Fruit fly (Drosophila melanogaster): Measurements from ENCODE around the gene IPIP.
A peak's percentile ranks its signal among the peaks of the same experiment; 100 is the strongest.

The IPIP gene

DNA sequence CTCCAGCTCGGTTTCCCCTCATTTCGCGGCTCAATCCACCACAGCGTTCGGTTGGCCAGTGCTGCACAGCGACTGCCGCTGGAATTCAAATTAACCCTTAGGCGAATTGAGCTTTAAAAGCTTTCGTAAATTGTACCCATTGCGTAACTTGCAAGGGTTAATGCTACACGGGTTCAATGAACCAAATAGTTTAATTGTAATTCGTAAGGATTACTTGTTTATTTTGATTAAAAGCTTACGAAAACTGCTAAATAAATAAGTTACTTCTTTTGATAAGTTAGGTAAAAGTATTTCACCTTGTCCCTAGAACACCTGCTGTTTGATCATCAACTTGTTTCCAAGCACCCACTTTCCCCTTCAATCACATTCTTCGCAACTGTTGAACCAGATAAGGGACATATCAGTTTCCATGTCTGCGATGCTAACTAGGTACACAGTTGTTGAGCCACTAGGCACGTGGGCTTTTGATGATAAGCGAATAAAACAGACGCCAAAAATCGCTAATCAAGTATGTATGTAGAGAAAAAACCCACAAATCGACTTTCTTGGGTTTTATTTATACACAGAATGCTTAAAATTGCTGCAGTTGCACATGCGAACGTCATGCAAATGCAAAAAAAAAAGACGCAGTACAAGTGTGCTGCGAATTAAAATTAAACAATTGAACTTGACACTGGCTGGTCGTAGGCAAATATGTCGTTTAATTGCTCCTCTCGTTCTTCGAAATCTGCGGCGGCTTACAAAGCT lies 1.7 kb upstream of the IPIP start, which contains the start of gene Pfas (continued):
- TF ChIP-seq CG34224 (GFP tag; IDR thresholded peaks at IDR 0.05; ENCODE audit: partially characterized antibody), result no peak
- TF ChIP-seq CG16813 (GFP tag; IDR thresholded peaks at IDR 0.05; ENCODE audit: partially characterized antibody), result no peak
- no peak for TF ChIP-seq zen (tag; optimal IDR thresholded peaks at IDR 0.05)
- peak; percentile 65 for TF ChIP-seq pzg (GFP tag; optimal IDR thresholded peaks at IDR 0.05)
- peak; percentile 77 for TF ChIP-seq Rfx (GFP tag; IDR thresholded peaks at IDR 0.05)
- peak; percentile 80 for TF ChIP-seq Hmr (GFP tag; optimal IDR thresholded peaks at IDR 0.05)
- TF ChIP-seq Stat92E (GFP tag; optimal IDR thresholded peaks at IDR 0.05), result peak in 1 of 3 experiments; percentile 31
- peak; percentile 8 for TF ChIP-seq CG9437 (GFP tag; optimal IDR thresholded peaks at IDR 0.05)
- no peak for TF ChIP-seq Awh (GFP tag; IDR thresholded peaks at IDR 0.05)
- no peak for TF ChIP-seq vnd (GFP tag; IDR thresholded peaks at IDR 0.05; ENCODE audit: partially characterized antibody)
- no peak for TF ChIP-seq esg (GFP tag; conservative IDR thresholded peaks at IDR 0.05)
- no peak for TF ChIP-seq tll (GFP tag; optimal IDR thresholded peaks at IDR 0.05)
- TF ChIP-seq stc (GFP tag; IDR thresholded peaks at IDR 0.05), result no peak
- peak; percentile 20 for TF ChIP-seq ATbp (GFP tag; optimal IDR thresholded peaks at IDR 0.05)
- no peak for TF ChIP-seq knrl (GFP tag; IDR thresholded peaks at IDR 0.05; ENCODE audit: partially characterized antibody)
- TF ChIP-seq CG31441 (GFP tag; IDR thresholded peaks at IDR 0.05), result no peak
- TF ChIP-seq CG7963 (GFP tag; IDR thresholded peaks at IDR 0.05; ENCODE audit: partially characterized antibody), result no peak
- no peak for TF ChIP-seq CG11504 (tag; optimal IDR thresholded peaks at IDR 0.05)
- peak; percentile 39 for TF ChIP-seq CG13424 (tag; optimal IDR thresholded peaks at IDR 0.05)
- TF ChIP-seq ind (GFP tag; optimal IDR thresholded peaks at IDR 0.05), result peak; percentile 55
- no peak for TF ChIP-seq Fer2 (tag; optimal IDR thresholded peaks at IDR 0.05)
- no peak for TF ChIP-seq Dfd (GFP tag; optimal IDR thresholded peaks at IDR 0.05)
- no peak for TF ChIP-seq CG5180 (GFP tag; optimal IDR thresholded peaks at IDR 0.05)
- TF ChIP-seq CG6689 (GFP tag; IDR thresholded peaks at IDR 0.05), result no peak
- peak; percentile 26 for TF ChIP-seq CG13296 (GFP tag; optimal IDR thresholded peaks at IDR 0.05)
- no peak for TF ChIP-seq nau (GFP tag; optimal IDR thresholded peaks at IDR 0.05)
- TF ChIP-seq lola (GFP tag; optimal IDR thresholded peaks at IDR 0.05), result no peak
- no peak for TF ChIP-seq Mad (GFP tag; optimal IDR thresholded peaks at IDR 0.05)
- TF ChIP-seq tio (GFP tag; optimal IDR thresholded peaks at IDR 0.05), result no peak
- peak; percentile 26 for TF ChIP-seq CG17385 (GFP tag; optimal IDR thresholded peaks at IDR 0.05)
- no peak for TF ChIP-seq aop (GFP tag; IDR thresholded peaks at IDR 0.05)
- TF ChIP-seq CG1024 (GFP tag; IDR thresholded peaks at IDR 0.05), result no peak
- peak; percentile 58 for TF ChIP-seq CG4424 (GFP tag; optimal IDR thresholded peaks at IDR 0.05)
- peak; percentile 22; the same call in 1 of the 2 replicates for TF ChIP-seq E2f1 (GFP tag; IDR thresholded peaks at IDR 0.05)
- peak; percentile 39; the same call in 1 of the 2 replicates for TF ChIP-seq Ada2b (GFP tag; IDR thresholded peaks at IDR 0.05)
- TF ChIP-seq Ptx1 (GFP tag; IDR thresholded peaks at IDR 0.05), result no peak
- peak; percentile 30 for TF ChIP-seq CG10654 (GFP tag; optimal IDR thresholded peaks at IDR 0.05)
- no peak for TF ChIP-seq peb (GFP tag; IDR thresholded peaks at IDR 0.05)
- peak; percentile 66 for TF ChIP-seq CrebB (tag; optimal IDR thresholded peaks at IDR 0.05)
- no peak for TF ChIP-seq CG1529 (GFP tag; optimal IDR thresholded peaks at IDR 0.05)
- TF ChIP-seq BtbVII (GFP tag; optimal IDR thresholded peaks at IDR 0.05), result no peak
- TF ChIP-seq TFAM (GFP tag; optimal IDR thresholded peaks at IDR 0.05), result no peak
- no peak; the same call in 2 of the 3 replicates for TF ChIP-seq tgo (GFP tag; IDR thresholded peaks at IDR 0.05)
- TF ChIP-seq gce (GFP tag; IDR thresholded peaks at IDR 0.05), result 0 out of 3 replicates have a peak, but pooled peaks have one; percentile 30
- TF ChIP-seq D19A (tag; optimal IDR thresholded peaks at IDR 0.05), result no peak
- TF ChIP-seq CG43689 (GFP tag; IDR thresholded peaks at IDR 0.05), result no peak
- TF ChIP-seq Vsx1 (GFP tag; optimal IDR thresholded peaks at IDR 0.05), result no peak
- TF ChIP-seq CG7839 (tag; optimal IDR thresholded peaks at IDR 0.05), result peak; percentile 55
